Fruit fly (Drosophila melanogaster) whole organism, embryonic: Measurements from ENCODE around the gene CG31495.

Source experiments
- C15 ChIP-seq: fragments of 200-800 bp; sonication (Bioruptor generic); IDR thresholded peaks from 3 replicates; pipeline ENCODE4 v1.3.6; 2022; ENCODE audit warnings: missing biosample characterization, missing genetic modification characterization
- CG10147 ChIP-seq: fragments of 200-800 bp; sonication (Bioruptor generic); optimal IDR thresholded peaks from 2 replicates; lab custom pipeline; 2019; ENCODE audit warnings: missing biosample characterization, mild to moderate bottlenecking, missing genetic modification characterization, moderate library complexity
- CG1024 ChIP-seq: fragments of 200-800 bp; sonication (Bioruptor generic); IDR thresholded peaks from 2 replicates; pipeline ENCODE4 v1.3.6; 2022; ENCODE audit warnings: missing biosample characterization, missing genetic modification characterization
- CG11560 ChIP-seq: fragments of 200-800 bp; sonication (Bioruptor generic); IDR thresholded peaks from 3 replicates; pipeline ENCODE4 v1.3.6; 2022; ENCODE audit warnings: missing biosample characterization, missing genetic modification characterization
- CG12744 ChIP-seq: fragments of 200-800 bp; sonication (Bioruptor generic); optimal IDR thresholded peaks from 2 replicates; lab custom pipeline; 2016; ENCODE audit warnings: missing biosample characterization, missing genetic modification characterization
- CG12769 ChIP-seq: fragments of 200-800 bp; sonication (Bioruptor generic); optimal IDR thresholded peaks from 2 replicates; lab custom pipeline; 2019; ENCODE audit warnings: missing biosample characterization, mild to moderate bottlenecking, missing genetic modification characterization, moderate library complexity
- CG15073 ChIP-seq: fragments of 200-800 bp; sonication (Bioruptor generic); optimal IDR thresholded peaks from 2 replicates; lab custom pipeline; 2016; ENCODE audit warnings: missing biosample characterization, missing genetic modification characterization
- CG1529 ChIP-seq: fragments of 200-800 bp; sonication (Bioruptor generic); optimal IDR thresholded peaks from 3 replicates; lab custom pipeline; 2018; ENCODE audit warnings: missing biosample characterization, missing genetic modification characterization
- CG1603 ChIP-seq: fragments of 200-800 bp; sonication (Bioruptor generic); optimal IDR thresholded peaks from 2 replicates; lab custom pipeline; 2019; ENCODE audit warnings: missing biosample characterization, mild to moderate bottlenecking, missing genetic modification characterization, moderate library complexity
- CG16779 ChIP-seq: fragments of 200-800 bp; sonication (Bioruptor generic); IDR thresholded peaks from 2 replicates; pipeline ENCODE4 v1.3.6; 2022; ENCODE audit warnings: missing biosample characterization, missing genetic modification characterization
- CG17568 ChIP-seq: fragments of 200-800 bp; sonication (Bioruptor generic); optimal IDR thresholded peaks from 2 replicates; lab custom pipeline; 2018; ENCODE audit warnings: missing biosample characterization, mild to moderate bottlenecking, missing genetic modification characterization, moderate library complexity
- CG2875 ChIP-seq: fragments of 200-800 bp; sonication (Bioruptor generic); optimal IDR thresholded peaks from 2 replicates; lab custom pipeline; 2017; ENCODE audit warnings: missing biosample characterization, mild to moderate bottlenecking, missing genetic modification characterization, missing genetic modification reagents
- CG5245 ChIP-seq: fragments of 200-800 bp; sonication (Bioruptor generic); optimal IDR thresholded peaks from 3 replicates; lab custom pipeline; 2016; ENCODE audit warnings: missing biosample characterization, missing genetic modification characterization
- CG5953 ChIP-seq: fragments of 200-800 bp; sonication (Bioruptor generic); IDR thresholded peaks from 2 replicates; pipeline ENCODE4 v1.3.6; 2022; ENCODE audit warnings: missing biosample characterization, missing genetic modification characterization
- CG9817 ChIP-seq: fragments of 200-800 bp; sonication (Bioruptor generic); optimal IDR thresholded peaks from 2 replicates; lab custom pipeline; 2018; ENCODE audit warnings: missing biosample characterization, mild to moderate bottlenecking, missing genetic modification characterization, moderate library complexity
- CG9932 ChIP-seq: fragments of 200-800 bp; sonication (Bioruptor generic); IDR thresholded peaks from 2 replicates; pipeline ENCODE4 v1.3.6; 2022; ENCODE audit warnings: missing biosample characterization, missing genetic modification characterization
- Dll ChIP-seq: fragments of 200-800 bp; sonication (Bioruptor generic); IDR thresholded peaks from 4 replicates; pipeline ENCODE4 v1.3.6; 2022; ENCODE audit warnings: missing biosample characterization, missing genetic modification characterization; ENCODE audit not compliant: partially characterized antibody
- Elba2 ChIP-seq: fragments of 200-800 bp; sonication (Bioruptor generic); optimal IDR thresholded peaks from 3 replicates; lab custom pipeline; 2016; ENCODE audit warnings: missing biosample characterization, missing genetic modification characterization
- Hr51 ChIP-seq, 2 experiments: fragments of 200-800 bp; sonication (Bioruptor generic); optimal IDR thresholded peaks; 2 replicates in 1 of 2; 3 replicates in 1 of 2; lab custom pipeline; 2016 to 2018; ENCODE audit warnings: missing biosample characterization in 2 of 2, missing genetic modification characterization in 2 of 2, mild to moderate bottlenecking in 1 of 2, moderate library complexity in 1 of 2
- Hr78 ChIP-seq, 2 experiments: fragments of 200-800 bp in 1 of 2; fragments of >200 bp in 1 of 2; sonication (Bioruptor generic) in 1 of 2; optimal IDR thresholded peaks; 2 replicates each; lab custom pipeline; 2017 to 2019; ENCODE audit warnings: missing biosample characterization in 2 of 2, missing genetic modification characterization in 2 of 2, mild to moderate bottlenecking in 1 of 2, moderate library complexity in 1 of 2
- NK7.1 ChIP-seq: fragments of 200-800 bp; sonication (Bioruptor generic); optimal IDR thresholded peaks from 3 replicates; lab custom pipeline; 2016; ENCODE audit warnings: missing biosample characterization, missing genetic modification characterization
- Nf-YB ChIP-seq: fragments of 200-800 bp; sonication (Bioruptor generic); optimal IDR thresholded peaks from 3 replicates; lab custom pipeline; 2019; ENCODE audit warnings: missing biosample characterization, mild to moderate bottlenecking, missing genetic modification characterization, moderate library complexity
- Sry-β ChIP-seq: fragments of 200-800 bp; sonication (Bioruptor generic); optimal IDR thresholded peaks from 2 replicates; lab custom pipeline; 2018; ENCODE audit warnings: missing biosample characterization, mild to moderate bottlenecking, missing genetic modification characterization, moderate library complexity
- Sry-δ ChIP-seq: fragments of 200-800 bp; sonication (Bioruptor generic); optimal IDR thresholded peaks from 2 replicates; lab custom pipeline; 2016; ENCODE audit warnings: missing biosample characterization, missing genetic modification characterization
- Taf1 ChIP-seq: fragments of 200-800 bp; sonication (Bioruptor generic); IDR thresholded peaks from 2 replicates; pipeline ENCODE4 v1.3.6; 2022; ENCODE audit warnings: missing biosample characterization, missing genetic modification characterization
- Usf ChIP-seq: fragments of 200-800 bp; sonication (Bioruptor generic); optimal IDR thresholded peaks from 2 replicates; lab custom pipeline; 2017; ENCODE audit warnings: missing genotype, missing biosample characterization, missing genetic modification characterization
- Vsx1 ChIP-seq: fragments of 200-800 bp; sonication (Bioruptor generic); optimal IDR thresholded peaks from 2 replicates; lab custom pipeline; 2017; ENCODE audit warnings: missing biosample characterization, mild to moderate bottlenecking, missing genetic modification characterization, missing genetic modification reagents
- YL-1 ChIP-seq: fragments of 200-800 bp; sonication (Bioruptor generic); optimal IDR thresholded peaks from 3 replicates; lab custom pipeline; 2017; ENCODE audit warnings: missing biosample characterization, mild to moderate bottlenecking, missing genetic modification characterization
- ab ChIP-seq: fragments of 200-800 bp; sonication (Bioruptor generic); optimal IDR thresholded peaks from 2 replicates; lab custom pipeline; 2016; ENCODE audit warnings: missing biosample characterization, missing genetic modification characterization
- bowl ChIP-seq: fragments of 200-800 bp; sonication (Bioruptor generic); IDR thresholded peaks from 2 replicates; pipeline ENCODE4 v1.3.6; 2022; ENCODE audit warnings: missing biosample characterization, missing genetic modification characterization
- chif ChIP-seq, 2 experiments: fragments of 200-800 bp; sonication (Bioruptor generic); optimal IDR thresholded peaks; 3 replicates each; lab custom pipeline; 2016; ENCODE audit warnings: missing biosample characterization in 2 of 2, missing genetic modification characterization in 2 of 2
- disco-r ChIP-seq: fragments of 200-800 bp; sonication (Bioruptor generic); optimal IDR thresholded peaks from 2 replicates; lab custom pipeline; 2016; ENCODE audit warnings: missing biosample characterization, missing genetic modification characterization
- dpn ChIP-seq, 2 experiments: fragments of 200-800 bp; sonication (Bioruptor generic); optimal IDR thresholded peaks; 3 replicates each; lab custom pipeline; 2016; ENCODE audit warnings: missing biosample characterization in 2 of 2, missing genetic modification characterization in 2 of 2
- dysf ChIP-seq: fragments of 200-800 bp; sonication (Bioruptor generic); IDR thresholded peaks from 3 replicates; pipeline ENCODE4 v1.3.6; 2022; ENCODE audit warnings: missing biosample characterization, missing genetic modification characterization
- esg ChIP-seq: fragments of 200-800 bp; sonication (Bioruptor generic); conservative IDR thresholded peaks from 2 replicates; pipeline ENCODE4 v1.3.6; 2022; ENCODE audit warnings: missing biosample characterization, missing genetic modification characterization
- ftz-f1 ChIP-seq: fragments of 200-800 bp; sonication (Bioruptor generic); optimal IDR thresholded peaks from 2 replicates; lab custom pipeline; 2016; ENCODE audit warnings: missing biosample characterization, missing genetic modification characterization
- fu2 ChIP-seq: fragments of 200-800 bp; sonication (Bioruptor generic); optimal IDR thresholded peaks from 2 replicates; lab custom pipeline; 2016; ENCODE audit warnings: missing biosample characterization, missing genetic modification characterization
- gce ChIP-seq: fragments of 200-800 bp; sonication (Bioruptor generic); IDR thresholded peaks from 3 replicates; pipeline ENCODE4 v1.3.6; 2022; ENCODE audit warnings: missing biosample characterization, missing genetic modification characterization
- lmd ChIP-seq: fragments of 200-800 bp; sonication (Bioruptor generic); IDR thresholded peaks from 2 replicates; pipeline ENCODE4 v1.3.6; 2022; ENCODE audit warnings: missing biosample characterization, missing genetic modification characterization
- mam ChIP-seq: fragments of 200-800 bp; sonication (Bioruptor generic); optimal IDR thresholded peaks from 3 replicates; lab custom pipeline; 2016; ENCODE audit warnings: missing biosample characterization, missing genetic modification characterization
- mld ChIP-seq: fragments of 200-800 bp; sonication (Bioruptor generic); IDR thresholded peaks from 3 replicates; pipeline ENCODE4 v1.3.6; 2022; ENCODE audit warnings: missing biosample characterization, missing genetic modification characterization; ENCODE audit not compliant: partially characterized antibody
- nerfin-2 ChIP-seq: fragments of 200-800 bp; sonication (Bioruptor generic); IDR thresholded peaks from 2 replicates; pipeline ENCODE4 v1.3.6; 2022; ENCODE audit warnings: missing biosample characterization, missing genetic modification characterization; ENCODE audit not compliant: partially characterized antibody
- oc ChIP-seq: fragments of 200-800 bp; sonication (Bioruptor generic); optimal IDR thresholded peaks from 2 replicates; lab custom pipeline; 2018; ENCODE audit warnings: missing biosample characterization, mild to moderate bottlenecking, missing genetic modification characterization, moderate library complexity
- peb ChIP-seq: fragments of 200-800 bp; sonication (Bioruptor generic); IDR thresholded peaks from 2 replicates; pipeline ENCODE4 v1.3.6; 2022; ENCODE audit warnings: missing biosample characterization, missing genetic modification characterization
- pita ChIP-seq: fragments of 200-800 bp; sonication (Bioruptor generic); optimal IDR thresholded peaks from 2 replicates; lab custom pipeline; 2017; ENCODE audit warnings: missing biosample characterization, mild to moderate bottlenecking, missing genetic modification characterization
- sens ChIP-seq: fragments of 200-800 bp; sonication (Bioruptor generic); peaks from one replicate; lab custom pipeline; 2016; ENCODE audit warnings: missing biosample characterization, missing genetic modification characterization
- sens-2 ChIP-seq: fragments of 200-800 bp; sonication (Bioruptor generic); IDR thresholded peaks from 2 replicates; pipeline ENCODE4 v1.3.6; 2022; ENCODE audit warnings: missing biosample characterization, missing genetic modification characterization
- slbo ChIP-seq: fragments of 200-800 bp; sonication (Bioruptor generic); IDR thresholded peaks from 2 replicates; pipeline ENCODE4 v1.3.6; 2022; ENCODE audit warnings: missing biosample characterization, missing genetic modification characterization
- sqz ChIP-seq: fragments of 200-800 bp; sonication (Bioruptor generic); optimal IDR thresholded peaks from 3 replicates; lab custom pipeline; 2018; ENCODE audit warnings: missing biosample characterization, mild to moderate bottlenecking, missing genetic modification characterization
- trem ChIP-seq: fragments of 200-800 bp; optimal IDR thresholded peaks from 3 replicates; lab custom pipeline; 2019; ENCODE audit warnings: missing biosample characterization, mild to moderate bottlenecking, missing genetic modification characterization, moderate library complexity
- ttk ChIP-seq: fragments of 200-800 bp; sonication (Bioruptor generic); IDR thresholded peaks from 2 replicates; pipeline ENCODE4 v2.1.2; 2022; ENCODE audit warnings: missing biosample characterization, missing genetic modification characterization

The CG31495 gene

dm6 chr3R:13796607-13797246 lies 43.0 kb downstream of the CG31495 start (continued):
- no peak for TF ChIP-seq mam
- TF ChIP-seq CG17568 (GFP tag; lab: Kevin White, UChicago) = no peak
- TF ChIP-seq Elba2 (GFP tag; lab: Kevin White, UChicago) = no peak
- TF ChIP-seq Sry-δ = no peak
- TF ChIP-seq CG11560 (tag; lab: Robert Waterston, UW) = no peak
- no peak for TF ChIP-seq gce
- no peak for TF ChIP-seq chif (GFP tag; optimal IDR thresholded peaks at IDR 0.05; lab: Kevin White, UChicago)
- TF ChIP-seq CG12769 (tag; lab: Kevin White, UChicago) = no peak
- no peak for TF ChIP-seq dysf (GFP tag; lab: Robert Waterston, UW)
- no peak for TF ChIP-seq Usf (GFP tag; lab: Kevin White, UChicago)
- TF ChIP-seq trem = no peak
- TF ChIP-seq Taf1 (GFP tag; lab: Robert Waterston, UW) = no peak
- TF ChIP-seq Sry-β (GFP tag; lab: Kevin White, UChicago) = no peak
- TF ChIP-seq slbo (GFP tag; lab: Robert Waterston, UW) = no peak
- no peak for TF ChIP-seq CG9817
- peak; percentile 1 for TF ChIP-seq sens (GFP tag; lab: Kevin White, UChicago)
- TF ChIP-seq esg = no peak
- TF ChIP-seq oc (tag; lab: Kevin White, UChicago) = peak; percentile 54
- TF ChIP-seq lmd = no peak
- TF ChIP-seq pita (GFP tag; lab: Kevin White, UChicago) = no peak
- TF ChIP-seq sens-2 (GFP tag; lab: Robert Waterston, UW) = no peak
- no peak for TF ChIP-seq NK7.1 (GFP tag; lab: Kevin White, UChicago)
- TF ChIP-seq Nf-YB = no peak
- TF ChIP-seq Hr78 (GFP tag; optimal IDR thresholded peaks at IDR 0.05; lab: Kevin White, UChicago) = peak in 1 of 2 experiments; percentile 63
- TF ChIP-seq ab (GFP tag; lab: Kevin White, UChicago) = no peak
- no peak for TF ChIP-seq CG16779 (GFP tag; lab: Robert Waterston, UW)
- no peak for TF ChIP-seq ttk (GFP tag; lab: Robert Waterston, UW)
- 0 out of 3 replicates have a peak, but pooled peaks have one; percentile 17 for TF ChIP-seq C15
- no peak for TF ChIP-seq disco-r
- TF ChIP-seq sqz (GFP tag; lab: Kevin White, UChicago) = no peak
- no peak for TF ChIP-seq dpn (GFP tag; optimal IDR thresholded peaks at IDR 0.05; lab: Kevin White, UChicago)
- TF ChIP-seq CG2875 (GFP tag; lab: Kevin White, UChicago) = no peak
- TF ChIP-seq Dll (GFP tag; lab: Robert Waterston, UW) = no peak
- no peak for TF ChIP-seq peb (GFP tag; lab: Robert Waterston, UW)
- no peak for TF ChIP-seq CG10147 (GFP tag; lab: Kevin White, UChicago)
- TF ChIP-seq YL-1 (GFP tag; lab: Kevin White, UChicago) = no peak
- TF ChIP-seq CG1529 (GFP tag; lab: Kevin White, UChicago) = no peak
- TF ChIP-seq Vsx1 (GFP tag; lab: Kevin White, UChicago) = no peak
- no peak for TF ChIP-seq CG9932 (GFP tag; lab: Robert Waterston, UW)
- no peak for TF ChIP-seq CG12744
- TF ChIP-seq bowl (GFP tag; lab: Robert Waterston, UW) = no peak
- no peak for TF ChIP-seq CG15073 (GFP tag; lab: Kevin White, UChicago)
- TF ChIP-seq CG1603 (tag; lab: Kevin White, UChicago) = no peak
- no peak for TF ChIP-seq CG5953 (GFP tag; lab: Robert Waterston, UW)
- TF ChIP-seq mld (GFP tag; lab: Robert Waterston, UW) = no peak
- TF ChIP-seq CG1024 (GFP tag; lab: Robert Waterston, UW) = no peak
- TF ChIP-seq CG5245 (GFP tag; lab: Kevin White, UChicago) = no peak
- no peak for TF ChIP-seq nerfin-2 (GFP tag; lab: Robert Waterston, UW)
- TF ChIP-seq fu2 (GFP tag; lab: Kevin White, UChicago) = no peak
- no peak for TF ChIP-seq ftz-f1
- no peak for TF ChIP-seq Hr51 (GFP tag; optimal IDR thresholded peaks at IDR 0.05; lab: Kevin White, UChicago)
